Worm (Caenorhabditis elegans): ENCODE data around the gene hog-1.

hog-1 gene

ce11 chrX:5877039-5877438 lies 23.0 kb upstream of the hog-1 start:
- no peak for TF ChIP-seq nhr-77 (tag; optimal IDR thresholded peaks at IDR 0.05)
- TF ChIP-seq sma-3 (GFP tag; optimal IDR thresholded peaks at IDR 0.05) = no peak
- TF ChIP-seq egl-27 (tag; optimal IDR thresholded peaks at IDR 0.05) = no peak
- no peak for TF ChIP-seq snpc-4 (tag; optimal IDR thresholded peaks at IDR 0.05)
- no peak for TF ChIP-seq sem-4 (tag; optimal IDR thresholded peaks at IDR 0.05)

- TF ChIP-seq unc-55 (GFP tag; optimal IDR thresholded peaks at IDR 0.05) (peak; percentile 60), peb-1 (tag; optimal IDR thresholded peaks at IDR 0.05) (no peak)
Observed at ce11 chrX:5875567-5875966, 21.5 kb upstream of the hog-1 start, which contains the start of gene F49E10.4. TSS of gene F49E10.4 (plus strand) at chrX:5875867.

ce11 chrX:5872153-5872552 lies 18.1 kb upstream of the hog-1 start:
- TF ChIP-seq snpc-4 (tag; optimal IDR thresholded peaks at IDR 0.05) = no peak
- TF ChIP-seq nhr-23 (tag; optimal IDR thresholded peaks at IDR 0.05) = no peak
- TF ChIP-seq Y55F3AM.14 (GFP tag; optimal IDR thresholded peaks at IDR 0.05) = no peak
- no peak for TF ChIP-seq sma-3 (GFP tag; optimal IDR thresholded peaks at IDR 0.05)
- no peak for TF ChIP-seq ceh-82 (tag; optimal IDR thresholded peaks at IDR 0.05)
- no peak for TF ChIP-seq nhr-237 (tag; optimal IDR thresholded peaks at IDR 0.05)
- no peak for TF ChIP-seq ama-1 (optimal IDR thresholded peaks at IDR 0.05)
- no peak for TF ChIP-seq nhr-21 (tag; optimal IDR thresholded peaks at IDR 0.05)
- no peak for TF ChIP-seq fos-1 (tag; optimal IDR thresholded peaks at IDR 0.05)

ce11 chrX:5869603-5870002 lies 15.5 kb upstream of the hog-1 start:
- no peak for TF ChIP-seq nhr-11 (tag; optimal IDR thresholded peaks at IDR 0.05)
- peak; percentile 1 for TF ChIP-seq nhr-129 (tag; optimal IDR thresholded peaks at IDR 0.05)

- no peak for TF ChIP-seq ama-1 (optimal IDR thresholded peaks at IDR 0.05)
- no peak for TF ChIP-seq nhr-10 (tag; optimal IDR thresholded peaks at IDR 0.05)
- TF ChIP-seq Y55F3AM.14 (GFP tag; optimal IDR thresholded peaks at IDR 0.05) = no peak
- TF ChIP-seq nhr-237 (tag; optimal IDR thresholded peaks at IDR 0.05) = no peak
- TF ChIP-seq nhr-21 (tag; optimal IDR thresholded peaks at IDR 0.05) = no peak
- TF ChIP-seq R02D3.7 (tag; optimal IDR thresholded peaks at IDR 0.05) = no peak
- no peak for TF ChIP-seq unc-62 (GFP tag; optimal IDR thresholded peaks at IDR 0.05)
- TF ChIP-seq nhr-12 (tag; optimal IDR thresholded peaks at IDR 0.05) = no peak
Observed at ce11 chrX:5868030-5868429, 14.0 kb upstream of the hog-1 start.

ce11 chrX:5862408-5862807 lies 8.3 kb upstream of the hog-1 start, which contains the start of gene ctbp-1:
TSS of gene ctbp-1 (plus strand) at chrX:5862708.
- TF ChIP-seq crh-2 (tag; optimal IDR thresholded peaks at IDR 0.05) = no peak
- TF ChIP-seq skn-1 (tag; optimal IDR thresholded peaks at IDR 0.05) = no peak
- no peak for TF ChIP-seq nhr-6 (tag; optimal IDR thresholded peaks at IDR 0.05)
- no peak for TF ChIP-seq ztf-4 (tag; optimal IDR thresholded peaks at IDR 0.05)
- TF ChIP-seq R02D3.7 (tag; optimal IDR thresholded peaks at IDR 0.05) = no peak
- no peak for TF ChIP-seq nhr-23 (tag; optimal IDR thresholded peaks at IDR 0.05)
- no peak for TF ChIP-seq Y55F3AM.14 (GFP tag; optimal IDR thresholded peaks at IDR 0.05)
- no peak for TF ChIP-seq mab-5 (tag; optimal IDR thresholded peaks at IDR 0.05)
- TF ChIP-seq unc-55 (GFP tag; optimal IDR thresholded peaks at IDR 0.05) = no peak
- no peak for TF ChIP-seq ztf-11 (tag; optimal IDR thresholded peaks at IDR 0.05)
- no peak for TF ChIP-seq snpc-4 (tag; optimal IDR thresholded peaks at IDR 0.05)
- no peak for TF ChIP-seq blmp-1 (tag; optimal IDR thresholded peaks at IDR 0.05; ENCODE audit: insufficient read depth)

- TF ChIP-seq ztf-11 (tag; optimal IDR thresholded peaks at IDR 0.05) (no peak), ztf-1 (GFP tag; conservative IDR thresholded peaks at IDR 0.05) (no peak), ztf-4 (tag; optimal IDR thresholded peaks at IDR 0.05) (no peak), nhr-77 (tag; optimal IDR thresholded peaks at IDR 0.05) (no peak), egl-27 (tag; optimal IDR thresholded peaks at IDR 0.05) (no peak), gmeb-1 (tag; optimal IDR thresholded peaks at IDR 0.05) (no peak), blmp-1 (tag; optimal IDR thresholded peaks at IDR 0.05; ENCODE audit: insufficient read depth) (no peak), alr-1 (tag; optimal IDR thresholded peaks at IDR 0.05) (no peak)
Observed at ce11 chrX:5859161-5859560, 5.1 kb upstream of the hog-1 start.
